Comparison of ENCODE assay signal across 2 worm cellular contexts in the genomic region with DNA sequence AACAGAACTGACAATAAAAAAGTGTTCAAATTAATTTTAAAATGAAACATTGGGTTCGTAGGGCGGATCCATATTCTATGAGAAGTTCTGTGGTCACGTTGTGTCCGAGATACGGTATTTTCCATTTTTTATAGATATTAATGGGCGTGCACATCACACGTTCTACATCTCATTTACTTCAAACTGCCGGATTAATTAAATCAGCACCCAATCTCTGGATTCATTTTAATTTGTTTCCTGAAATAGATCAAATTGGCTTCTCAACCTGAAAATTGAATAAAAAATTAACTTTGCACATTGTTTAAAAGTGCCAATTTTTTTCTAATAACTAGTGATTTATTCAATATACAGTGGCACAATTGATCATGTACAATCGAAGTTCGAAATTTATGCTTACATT.
A peak's percentile ranks its signal among the peaks of the same experiment; 100 is the strongest.
TF ChIP-seq lines count a peak whose summit lies in the region.

No protein-coding gene starts in this region.

TF ChIP-seq in whole organism, L4 larva, 104 proteins besides CTCF, POLR2A, EP300 and RAD21:
- TF ChIP-seq nhr-77 (tag; optimal IDR thresholded peaks at IDR 0.05; lab: Kevin White, UChicago) = no peak
- peak; percentile 72 for TF ChIP-seq snpc-1.2 (GFP tag; IDR thresholded peaks at IDR 0.05; lab: Robert Waterston, UW)
- TF ChIP-seq snpc-4 (tag; optimal IDR thresholded peaks at IDR 0.05; lab: Kevin White, UChicago) = no peak

TF ChIP-seq in whole organism, young adult, 124 proteins besides CTCF, POLR2A, EP300 and RAD21:
- TF ChIP-seq hmg-1.2 (GFP tag; IDR thresholded peaks at IDR 0.05; lab: Robert Waterston, UW) = no peak
- TF ChIP-seq snpc-4 (GFP tag; optimal IDR thresholded peaks at IDR 0.05; lab: Kevin White, UChicago) = no peak
- peak in 1 of 4 experiments; percentile 42 for TF ChIP-seq snpc-4 (tag; optimal IDR thresholded peaks at IDR 0.05; lab: Kevin White, UChicago)
- TF ChIP-seq lsl-1 (GFP tag; optimal IDR thresholded peaks at IDR 0.05; lab: Kevin White, UChicago) = no peak
- no peak for TF ChIP-seq mel-28 (tag; optimal IDR thresholded peaks at IDR 0.05; lab: Kevin White, UChicago; ENCODE audit: borderline replicate concordance)
- TF ChIP-seq die-1 (tag; optimal IDR thresholded peaks at IDR 0.05; lab: Kevin White, UChicago) = no peak
- peak; percentile 77 for TF ChIP-seq attf-6 (GFP tag; IDR thresholded peaks at IDR 0.05; lab: Robert Waterston, UW)
- TF ChIP-seq let-607 (tag; optimal IDR thresholded peaks at IDR 0.05; lab: Kevin White, UChicago) = no peak
- TF ChIP-seq ceh-100 (GFP tag; IDR thresholded peaks at IDR 0.05; lab: Robert Waterston, UW) = no peak
